Worm (Caenorhabditis elegans): ENCODE data around the gene T20D4.7.

DNA sequence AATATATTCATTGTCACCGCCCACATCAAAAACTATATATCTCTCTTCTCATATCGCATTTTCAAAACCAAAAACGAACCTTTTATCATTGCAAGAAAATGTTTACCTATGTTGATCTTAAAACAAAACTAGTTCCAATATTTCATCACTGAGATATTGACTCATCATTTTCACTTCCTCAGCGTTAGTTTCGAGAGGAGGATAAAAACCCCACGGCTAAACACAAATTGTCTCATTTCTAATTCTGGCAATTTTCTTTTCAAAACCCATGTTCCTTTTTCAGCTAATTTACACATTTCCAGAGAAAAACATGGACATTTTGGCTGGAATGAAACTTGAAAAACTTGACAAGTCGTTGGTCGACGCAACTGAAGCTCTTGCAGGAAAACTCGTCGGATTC is at the start of gene T20D4.7:
- TF ChIP-seq elt-3 (tag; optimal IDR thresholded peaks at IDR 0.05) (no peak), unc-39 (tag; optimal IDR thresholded peaks at IDR 0.05) (no peak), cnd-1 (tag; optimal IDR thresholded peaks at IDR 0.05) (no peak), nhr-237 (tag; optimal IDR thresholded peaks at IDR 0.05) (no peak), nhr-12 (tag; optimal IDR thresholded peaks at IDR 0.05) (no peak), zip-8 (tag; optimal IDR thresholded peaks at IDR 0.05) (no peak), nhr-76 (tag; optimal IDR thresholded peaks at IDR 0.05) (no peak), blmp-1 (tag; optimal IDR thresholded peaks at IDR 0.05) (no peak), unc-62 (GFP tag; optimal IDR thresholded peaks at IDR 0.05) (no peak), lsy-2 (tag; optimal IDR thresholded peaks at IDR 0.05) (no peak), ztf-11 (tag; optimal IDR thresholded peaks at IDR 0.05) (no peak), elt-1 (tag; optimal IDR thresholded peaks at IDR 0.05; ENCODE audit: borderline replicate concordance, insufficient read depth) (no peak), nhr-2 (tag; optimal IDR thresholded peaks at IDR 0.05) (no peak)

Measured in whole organism, mixed stage, embryonic.